Worm (Caenorhabditis elegans): ENCODE data around the gene H40L08.3.

The H40L08.3 gene

DNA sequence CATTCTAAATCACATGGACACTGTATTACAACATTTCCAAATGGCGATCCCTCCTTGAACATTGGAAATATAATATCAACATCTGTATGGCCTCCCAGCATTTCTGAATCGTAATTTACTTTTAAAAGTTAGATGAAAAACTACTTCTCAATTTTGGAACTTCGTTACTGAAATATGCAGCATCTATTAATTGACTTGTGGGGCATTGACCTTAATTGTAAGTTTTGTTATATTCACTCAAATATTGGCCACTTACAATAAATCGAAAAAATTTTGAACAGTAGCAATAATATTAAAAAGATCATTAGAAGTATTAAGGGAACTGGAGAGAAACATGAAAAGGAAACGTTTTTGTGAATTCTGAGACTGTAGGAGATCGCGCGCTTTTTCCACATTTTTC lies 6.7 kb downstream of the H40L08.3 start, which contains the start of gene mam-6:
Gene mam-6, minus strand, starts transcription at position 101 of the 400 bp plus-strand sequence.
- TF ChIP-seq lsy-2 (tag; optimal IDR thresholded peaks at IDR 0.05) (no peak), nhr-76 (tag; optimal IDR thresholded peaks at IDR 0.05) (no peak), ham-2 (GFP tag; optimal IDR thresholded peaks at IDR 0.05) (no peak), elt-1 (tag; optimal IDR thresholded peaks at IDR 0.05; ENCODE audit: borderline replicate concordance, insufficient read depth) (no peak), mep-1 (tag; optimal IDR thresholded peaks at IDR 0.05) (no peak), flh-1 (GFP tag; optimal IDR thresholded peaks at IDR 0.05) (no peak)

DNA sequence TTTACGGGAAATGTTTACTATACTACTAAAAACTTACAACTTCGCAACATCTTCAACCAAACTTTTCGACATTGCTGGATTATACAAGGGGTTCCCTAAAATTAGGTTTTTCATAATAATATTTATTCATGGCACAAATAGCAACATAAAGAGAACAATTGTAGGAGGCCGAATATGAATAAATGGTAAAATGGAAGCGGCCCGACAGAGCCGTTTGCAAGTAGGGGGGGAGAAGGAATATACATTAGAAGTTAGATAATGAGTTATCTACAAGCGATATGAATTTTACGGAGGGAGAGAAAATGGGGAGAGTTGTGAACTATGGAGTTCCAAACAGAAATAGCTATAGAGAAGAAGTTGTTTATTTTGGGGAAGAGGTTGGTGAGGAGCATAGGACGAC lies 15.6 kb downstream of the H40L08.3 start, which contains the start of gene fbxa-96:
Gene fbxa-96, minus strand, starts transcription at position 101 of the 400 bp plus-strand sequence.
- TF ChIP-seq mab-5 (tag; optimal IDR thresholded peaks at IDR 0.05) (no peak), unc-62 (GFP tag; optimal IDR thresholded peaks at IDR 0.05) (no peak), nhr-28 (tag; optimal IDR thresholded peaks at IDR 0.05) (no peak), zip-8 (tag; optimal IDR thresholded peaks at IDR 0.05) (no peak), nhr-76 (tag; optimal IDR thresholded peaks at IDR 0.05) (no peak), ceh-83 (GFP tag; optimal IDR thresholded peaks at IDR 0.05) (no peak), unc-120 (tag; optimal IDR thresholded peaks at IDR 0.05; ENCODE audit: poor library complexity, severe bottlenecking) (no peak), bed-3 (GFP tag; optimal IDR thresholded peaks at IDR 0.05) (no peak), flh-1 (GFP tag; optimal IDR thresholded peaks at IDR 0.05) (no peak), cnd-1 (tag; optimal IDR thresholded peaks at IDR 0.05) (no peak), M03D4.4 (tag; optimal IDR thresholded peaks at IDR 0.05) (no peak), ces-1 (GFP tag; optimal IDR thresholded peaks at IDR 0.05) (no peak), nhr-237 (tag; optimal IDR thresholded peaks at IDR 0.05) (no peak), sptf-1 (tag; optimal IDR thresholded peaks at IDR 0.05) (no peak), sem-2 (GFP tag; optimal IDR thresholded peaks at IDR 0.05) (no peak)

DNA sequence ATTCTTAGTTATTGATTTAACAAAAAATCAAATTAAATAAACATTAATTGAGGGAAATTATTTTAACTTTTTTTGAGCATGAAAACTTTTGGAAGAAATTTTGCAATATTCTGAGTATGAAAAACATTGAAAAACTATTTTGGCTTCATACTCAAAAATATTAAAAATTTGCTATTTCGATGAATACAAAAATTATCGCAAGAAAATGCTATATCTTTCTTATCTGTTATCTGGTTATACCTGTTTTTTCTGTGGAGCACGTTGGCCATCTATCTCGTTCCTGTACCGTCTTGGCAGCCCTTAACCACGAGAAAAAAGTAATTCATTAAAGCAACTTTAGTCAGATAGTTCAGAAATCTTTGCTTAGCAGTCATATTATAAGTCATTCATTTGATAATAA lies 18.0 kb downstream of the H40L08.3 start:
- TF ChIP-seq lin-32 (GFP tag; optimal IDR thresholded peaks at IDR 0.05) (no peak), mep-1 (tag; optimal IDR thresholded peaks at IDR 0.05) (no peak), ceh-43 (GFP tag; optimal IDR thresholded peaks at IDR 0.05) (no peak), sem-2 (GFP tag; optimal IDR thresholded peaks at IDR 0.05) (no peak), mls-2 (tag; optimal IDR thresholded peaks at IDR 0.05) (no peak), lsy-2 (tag; optimal IDR thresholded peaks at IDR 0.05) (no peak), snpc-4 (tag; optimal IDR thresholded peaks at IDR 0.05) (no peak), drap-1 (GFP tag; optimal IDR thresholded peaks at IDR 0.05) (no peak), zip-8 (tag; optimal IDR thresholded peaks at IDR 0.05) (no peak), ham-2 (GFP tag; optimal IDR thresholded peaks at IDR 0.05) (no peak), lin-13 (tag; optimal IDR thresholded peaks at IDR 0.05) (no peak), pha-4 (tag; optimal IDR thresholded peaks at IDR 0.05) (no peak), flh-1 (GFP tag; optimal IDR thresholded peaks at IDR 0.05) (no peak)

DNA sequence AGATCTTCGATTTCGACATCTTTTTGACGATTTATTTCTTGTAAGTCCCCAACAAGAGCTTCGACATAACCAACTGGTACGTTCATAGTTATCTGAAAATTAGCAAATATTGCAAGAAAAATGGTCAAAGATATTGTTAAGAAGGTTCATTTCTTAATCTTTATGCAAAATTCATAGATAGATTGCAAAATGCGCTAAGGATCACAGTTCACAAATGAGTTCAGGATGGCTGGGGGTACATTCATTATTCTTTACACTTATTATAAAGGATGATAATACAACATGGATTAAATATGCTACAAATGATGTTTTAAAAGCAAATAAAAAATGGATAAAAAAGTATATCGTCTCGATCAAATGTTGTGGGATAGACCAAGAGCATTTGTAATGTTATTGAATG lies 19.2 kb downstream of the H40L08.3 start, which contains the start of gene H03G16.5:
Gene H03G16.5, minus strand, starts transcription at position 101 of the 400 bp plus-strand sequence.
- TF ChIP-seq hlh-1 (tag; optimal IDR thresholded peaks at IDR 0.05) (no peak), elt-1 (tag; optimal IDR thresholded peaks at IDR 0.05; ENCODE audit: borderline replicate concordance, insufficient read depth) (no peak), M03D4.4 (tag; optimal IDR thresholded peaks at IDR 0.05) (no peak), unc-120 (tag; optimal IDR thresholded peaks at IDR 0.05; ENCODE audit: poor library complexity, severe bottlenecking) (no peak), ces-1 (GFP tag; optimal IDR thresholded peaks at IDR 0.05) (no peak), blmp-1 (tag; optimal IDR thresholded peaks at IDR 0.05) (no peak), pha-4 (tag; optimal IDR thresholded peaks at IDR 0.05) (no peak), lin-13 (tag; optimal IDR thresholded peaks at IDR 0.05) (no peak), ceh-83 (GFP tag; optimal IDR thresholded peaks at IDR 0.05) (no peak), ztf-11 (tag; optimal IDR thresholded peaks at IDR 0.05) (no peak), ham-2 (GFP tag; optimal IDR thresholded peaks at IDR 0.05) (no peak), lin-32 (GFP tag; optimal IDR thresholded peaks at IDR 0.05) (no peak), lsy-2 (tag; optimal IDR thresholded peaks at IDR 0.05) (no peak), drap-1 (GFP tag; optimal IDR thresholded peaks at IDR 0.05) (no peak), nhr-237 (tag; optimal IDR thresholded peaks at IDR 0.05) (no peak), bed-3 (GFP tag; optimal IDR thresholded peaks at IDR 0.05) (no peak), tbx-8 (GFP tag; optimal IDR thresholded peaks at IDR 0.05) (no peak)

DNA sequence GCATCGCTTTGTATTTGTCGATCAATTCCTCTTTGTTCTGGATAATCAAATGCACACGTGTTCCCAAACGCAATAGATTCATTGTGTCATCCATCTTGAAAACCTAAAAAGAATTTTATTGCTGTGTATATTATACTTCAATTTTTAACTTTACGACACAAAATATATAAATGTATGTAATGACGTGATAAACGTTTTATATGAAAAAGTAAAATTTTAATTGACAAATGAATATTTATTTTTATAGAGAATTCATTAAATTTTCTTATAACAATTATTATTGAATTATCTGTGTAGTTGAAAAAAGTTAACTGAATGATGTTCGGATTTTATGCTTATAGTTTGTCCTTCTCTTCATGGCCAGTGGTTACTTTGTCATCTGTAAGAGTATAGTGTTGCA lies 20.0 kb downstream of the H40L08.3 start, which contains the start of gene H03G16.7:
Gene H03G16.7, minus strand, starts transcription at position 101 of the 400 bp plus-strand sequence.
- no peak for TF ChIP-seq nhr-76 (tag; optimal IDR thresholded peaks at IDR 0.05)
- TF ChIP-seq mep-1 (tag; optimal IDR thresholded peaks at IDR 0.05) = no peak
- no peak for TF ChIP-seq unc-62 (GFP tag; optimal IDR thresholded peaks at IDR 0.05)
- no peak for TF ChIP-seq snpc-4 (tag; optimal IDR thresholded peaks at IDR 0.05)
- TF ChIP-seq M03D4.4 (tag; optimal IDR thresholded peaks at IDR 0.05) = no peak
- no peak for TF ChIP-seq mab-5 (tag; optimal IDR thresholded peaks at IDR 0.05)
- TF ChIP-seq cnd-1 (tag; optimal IDR thresholded peaks at IDR 0.05) = no peak
- TF ChIP-seq pha-4 (tag; optimal IDR thresholded peaks at IDR 0.05) = no peak
- TF ChIP-seq unc-120 (tag; optimal IDR thresholded peaks at IDR 0.05; ENCODE audit: poor library complexity, severe bottlenecking) = no peak
- no peak for TF ChIP-seq zip-8 (tag; optimal IDR thresholded peaks at IDR 0.05)
- no peak for TF ChIP-seq hlh-1 (tag; optimal IDR thresholded peaks at IDR 0.05)
- no peak for TF ChIP-seq sem-2 (GFP tag; optimal IDR thresholded peaks at IDR 0.05)
- no peak for TF ChIP-seq tbx-8 (GFP tag; optimal IDR thresholded peaks at IDR 0.05)

All from whole organism, mixed stage, embryonic.